Fruit fly (Drosophila melanogaster): ENCODE results near the gene CG43348.

DNA sequence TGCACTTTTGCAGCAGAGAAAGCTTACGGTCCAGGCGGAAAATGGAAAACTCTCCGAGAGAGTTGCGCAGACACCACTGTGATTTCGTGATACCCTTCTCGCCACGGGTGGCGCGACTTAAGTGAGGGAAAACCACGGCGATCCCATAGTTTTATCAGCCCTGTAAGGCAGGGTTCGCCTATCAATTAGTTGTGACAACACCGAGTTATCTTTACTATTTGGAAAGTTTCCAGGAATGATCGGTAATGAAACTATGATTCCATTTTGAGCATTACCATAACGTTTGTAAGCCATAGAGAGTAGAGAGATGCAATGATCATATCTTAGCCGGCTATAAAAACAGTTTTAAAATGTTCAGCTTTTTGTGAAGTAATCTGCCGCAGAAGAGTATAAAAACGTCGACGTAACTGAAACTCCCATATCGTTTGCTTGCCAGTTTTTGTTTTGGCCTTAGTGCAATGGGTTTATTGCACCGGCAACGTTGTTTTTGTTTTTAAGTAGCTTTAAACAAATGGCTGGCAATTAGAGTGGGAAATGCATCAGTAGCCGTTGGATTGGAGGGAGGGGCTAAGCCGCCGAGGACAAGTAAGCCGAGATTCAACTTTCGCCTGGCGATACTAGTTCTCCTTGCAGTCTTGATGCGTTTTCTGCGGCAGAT lies 42.5 kb upstream of the CG43348 start:
- TF ChIP-seq mam (GFP tag; optimal IDR thresholded peaks at IDR 0.05) (no peak), CG15696 (tag; optimal IDR thresholded peaks at IDR 0.05) (no peak), ttk (GFP tag; IDR thresholded peaks at IDR 0.05) (no peak), lbe (GFP tag; optimal IDR thresholded peaks at IDR 0.05) (no peak), bsh (GFP tag; optimal IDR thresholded peaks at IDR 0.05) (no peak), CG8290 (GFP tag; optimal IDR thresholded peaks at IDR 0.05) (no peak), CG8290 (tag; optimal IDR thresholded peaks at IDR 0.05) (no peak), CG9817 (tag; optimal IDR thresholded peaks at IDR 0.05) (no peak), nau (GFP tag; optimal IDR thresholded peaks at IDR 0.05) (no peak)

All from whole organism, embryonic.